Fruit fly (Drosophila melanogaster) whole organism, embryonic: ENCODE results near the gene lwr.

Experiments
- ATbp ChIP-seq: fragments of 200-800 bp; sonication (Bioruptor generic); optimal IDR thresholded peaks from 2 replicates; lab custom pipeline; 2017; ENCODE audit warnings: missing biosample characterization, mild to moderate bottlenecking, missing genetic modification characterization, missing genetic modification reagents
- CG12219 ChIP-seq: fragments of 200-800 bp; sonication (Bioruptor generic); optimal IDR thresholded peaks from 3 replicates; lab custom pipeline; 2018; ENCODE audit warnings: missing biosample characterization, mild to moderate bottlenecking, missing genetic modification characterization
- CG13287 ChIP-seq: fragments of 200-800 bp; sonication (Bioruptor generic); IDR thresholded peaks from 2 replicates; pipeline ENCODE4 v1.3.6; 2022; ENCODE audit warnings: missing biosample characterization, missing genetic modification characterization; ENCODE audit not compliant: partially characterized antibody
- CG14441 ChIP-seq: fragments of 200-800 bp; sonication (Bioruptor generic); IDR thresholded peaks from 2 replicates; pipeline ENCODE4 v1.3.6; 2022; ENCODE audit warnings: missing biosample characterization, missing genetic modification characterization
- CG1602 ChIP-seq: fragments of 200-800 bp; sonication (Bioruptor generic); optimal IDR thresholded peaks from 3 replicates; lab custom pipeline; 2016; ENCODE audit warnings: missing biosample characterization, missing genetic modification characterization
- CG18262 ChIP-seq: fragments of 200-800 bp; optimal IDR thresholded peaks from 3 replicates; lab custom pipeline; 2019; ENCODE audit warnings: missing biosample characterization, mild to moderate bottlenecking, missing genetic modification characterization, moderate library complexity
- CG2120 ChIP-seq: fragments of 200-800 bp; sonication (Bioruptor generic); optimal IDR thresholded peaks from 3 replicates; lab custom pipeline; 2016; ENCODE audit warnings: missing biosample characterization, missing genetic modification characterization
- CG2678 ChIP-seq: fragments of 200-800 bp; sonication (Bioruptor generic); optimal IDR thresholded peaks from 3 replicates; lab custom pipeline; 2019; ENCODE audit warnings: missing biosample characterization, mild to moderate bottlenecking, missing genetic modification characterization, moderate library complexity
- CG2712 ChIP-seq: fragments of 200-800 bp; optimal IDR thresholded peaks from 3 replicates; lab custom pipeline; 2019; ENCODE audit warnings: missing biosample characterization, mild to moderate bottlenecking, missing genetic modification characterization, moderate library complexity
- CG30403 ChIP-seq: fragments of 200-800 bp; sonication (Bioruptor generic); optimal IDR thresholded peaks from 3 replicates; lab custom pipeline; 2016; ENCODE audit warnings: missing biosample characterization, missing genetic modification characterization
- CG31388 ChIP-seq: fragments of 200-800 bp; sonication (Bioruptor generic); optimal IDR thresholded peaks from 2 replicates; lab custom pipeline; 2016; ENCODE audit warnings: missing biosample characterization, missing genetic modification characterization
- CG34224 ChIP-seq: fragments of 200-800 bp; sonication (Bioruptor generic); IDR thresholded peaks from 3 replicates; pipeline ENCODE4 v1.3.6; 2022; ENCODE audit warnings: missing biosample characterization, missing genetic modification characterization; ENCODE audit not compliant: partially characterized antibody
- CG3838 ChIP-seq: fragments of 200-800 bp; sonication (Bioruptor generic); optimal IDR thresholded peaks from 3 replicates; lab custom pipeline; 2016; ENCODE audit warnings: missing biosample characterization, missing genetic modification characterization
- CG3995 ChIP-seq: fragments of 200-800 bp; sonication (Bioruptor generic); optimal IDR thresholded peaks from 3 replicates; lab custom pipeline; 2016; ENCODE audit warnings: missing biosample characterization, missing genetic modification characterization
- CG4617 ChIP-seq: fragments of 200-800 bp; sonication (Bioruptor generic); optimal IDR thresholded peaks from 3 replicates; lab custom pipeline; 2016; ENCODE audit warnings: missing biosample characterization, missing genetic modification characterization, borderline replicate concordance
- CG6683 ChIP-seq: fragments of 200-800 bp; sonication (Bioruptor generic); optimal IDR thresholded peaks from 2 replicates; lab custom pipeline; 2017; ENCODE audit warnings: missing biosample characterization, mild to moderate bottlenecking, missing genetic modification characterization, missing genetic modification reagents
- CG8944 ChIP-seq: fragments of 200-800 bp; sonication (Bioruptor generic); optimal IDR thresholded peaks from 3 replicates; lab custom pipeline; 2016; ENCODE audit warnings: missing biosample characterization, missing genetic modification characterization
- CG9609 ChIP-seq: fragments of 200-800 bp; sonication (Bioruptor generic); optimal IDR thresholded peaks from 3 replicates; lab custom pipeline; 2016; ENCODE audit warnings: missing biosample characterization, missing genetic modification characterization
- D19B ChIP-seq: fragments of 200-800 bp; sonication (Bioruptor generic); optimal IDR thresholded peaks from 2 replicates; lab custom pipeline; 2017; ENCODE audit warnings: missing biosample characterization, mild to moderate bottlenecking, missing genetic modification characterization
- Dll ChIP-seq: fragments of 200-800 bp; sonication (Bioruptor generic); IDR thresholded peaks from 4 replicates; pipeline ENCODE4 v1.3.6; 2022; ENCODE audit warnings: missing biosample characterization, missing genetic modification characterization; ENCODE audit not compliant: partially characterized antibody
- Dp ChIP-seq: fragments of 200-800 bp; sonication (Bioruptor generic); optimal IDR thresholded peaks from 2 replicates; lab custom pipeline; 2018; ENCODE audit warnings: missing biosample characterization, mild to moderate bottlenecking, missing genetic modification characterization, moderate library complexity
- E2f2 ChIP-seq: fragments of 200-800 bp; sonication (Bioruptor generic); IDR thresholded peaks from 2 replicates; pipeline ENCODE4 v1.3.6; 2022; ENCODE audit warnings: missing biosample characterization, missing genetic modification characterization
- Eip74EF ChIP-seq, 2 experiments: fragments of 200-800 bp in 1 of 2; fragments of >200 bp in 1 of 2; sonication (Bioruptor generic) in 1 of 2; optimal IDR thresholded peaks; 2 replicates each; lab custom pipeline; 2017 to 2019; ENCODE audit warnings: missing biosample characterization in 2 of 2, missing genetic modification characterization in 2 of 2, mild to moderate bottlenecking in 1 of 2, moderate library complexity in 1 of 2
- GATAe ChIP-seq: fragments of 200-800 bp; sonication (Bioruptor generic); conservative IDR thresholded peaks from 2 replicates; pipeline ENCODE4 v1.3.6; 2022; ENCODE audit warnings: missing biosample characterization, missing genetic modification characterization
- Hand ChIP-seq: fragments of 200-800 bp; sonication (Bioruptor generic); optimal IDR thresholded peaks from 2 replicates; lab custom pipeline; 2017; ENCODE audit warnings: mild to moderate bottlenecking, missing biosample characterization, missing genetic modification reagents, missing genetic modification characterization
- Hmr ChIP-seq: fragments of 200-800 bp; sonication (Bioruptor generic); optimal IDR thresholded peaks from 3 replicates; lab custom pipeline; 2017; ENCODE audit warnings: mild to moderate bottlenecking, missing biosample characterization, missing genetic modification reagents, missing genetic modification characterization
- Hr51 ChIP-seq, 2 experiments: fragments of 200-800 bp; sonication (Bioruptor generic); optimal IDR thresholded peaks; 2 replicates in 1 of 2; 3 replicates in 1 of 2; lab custom pipeline; 2016 to 2018; ENCODE audit warnings: missing biosample characterization in 2 of 2, missing genetic modification characterization in 2 of 2, mild to moderate bottlenecking in 1 of 2, moderate library complexity in 1 of 2
- Hsf ChIP-seq: fragments of 200-800 bp; sonication (Bioruptor generic); optimal IDR thresholded peaks from 3 replicates; lab custom pipeline; 2016; ENCODE audit warnings: missing biosample characterization, missing genetic modification characterization
- MBD-R2 ChIP-seq: fragments of 200-800 bp; sonication (Bioruptor generic); IDR thresholded peaks from 2 replicates; pipeline ENCODE4 v1.3.6; 2022; ENCODE audit warnings: missing biosample characterization, missing genetic modification characterization
- MESR4 ChIP-seq: fragments of 200-800 bp; sonication (Bioruptor generic); optimal IDR thresholded peaks from 2 replicates; lab custom pipeline; 2018; ENCODE audit warnings: missing biosample characterization, mild to moderate bottlenecking, missing genetic modification characterization, moderate library complexity
- Med ChIP-seq: fragments of 200-800 bp; sonication (Bioruptor generic); peaks from one replicate; lab custom pipeline; 2016; ENCODE audit warnings: missing biosample characterization, missing genetic modification characterization, mild to moderate bottlenecking, inconsistent platforms, moderate library complexity
- Ravus ChIP-seq: fragments of 200-800 bp; sonication (Bioruptor generic); IDR thresholded peaks from 2 replicates; pipeline ENCODE4 v1.3.6; 2022; ENCODE audit warnings: missing biosample characterization, missing genetic modification characterization
- Sry-δ ChIP-seq: fragments of 200-800 bp; sonication (Bioruptor generic); optimal IDR thresholded peaks from 2 replicates; lab custom pipeline; 2016; ENCODE audit warnings: missing biosample characterization, missing genetic modification characterization
- Tbp ChIP-seq: fragments of >200 bp; optimal IDR thresholded peaks from 2 replicates; lab custom pipeline; 2018; ENCODE audit warnings: missing biosample characterization, missing genetic modification characterization
- abd-A ChIP-seq: fragments of 200-800 bp; sonication (Bioruptor generic); optimal IDR thresholded peaks from 3 replicates; lab custom pipeline; 2019; ENCODE audit warnings: missing biosample characterization, mild to moderate bottlenecking, missing genetic modification characterization, moderate library complexity
- ase ChIP-seq: fragments of 200-800 bp; sonication (Bioruptor generic); IDR thresholded peaks from 3 replicates; pipeline ENCODE4 v1.3.6; 2022; ENCODE audit warnings: missing biosample characterization, missing genetic modification characterization
- bowl ChIP-seq: fragments of 200-800 bp; sonication (Bioruptor generic); IDR thresholded peaks from 2 replicates; pipeline ENCODE4 v1.3.6; 2022; ENCODE audit warnings: missing biosample characterization, missing genetic modification characterization
- disco-r ChIP-seq: fragments of 200-800 bp; sonication (Bioruptor generic); optimal IDR thresholded peaks from 2 replicates; lab custom pipeline; 2016; ENCODE audit warnings: missing biosample characterization, missing genetic modification characterization
- exex ChIP-seq: fragments of 200-800 bp; sonication (Bioruptor generic); optimal IDR thresholded peaks from 4 replicates; lab custom pipeline; 2018; ENCODE audit warnings: missing biosample characterization, mild to moderate bottlenecking, missing genetic modification characterization, moderate library complexity
- lilli ChIP-seq: fragments of 200-800 bp; sonication (Bioruptor generic); optimal IDR thresholded peaks from 3 replicates; lab custom pipeline; 2016; ENCODE audit warnings: missing biosample characterization, missing genetic modification characterization
- lmd ChIP-seq: fragments of 200-800 bp; sonication (Bioruptor generic); IDR thresholded peaks from 2 replicates; pipeline ENCODE4 v1.3.6; 2022; ENCODE audit warnings: missing biosample characterization, missing genetic modification characterization
- p53 ChIP-seq: fragments of 200-800 bp; sonication (Bioruptor generic); optimal IDR thresholded peaks from 2 replicates; lab custom pipeline; 2016; ENCODE audit warnings: missing biosample characterization, missing genetic modification characterization
- phol ChIP-seq: fragments of 200-800 bp; sonication (Bioruptor generic); optimal IDR thresholded peaks from 3 replicates; lab custom pipeline; 2018; ENCODE audit warnings: missing biosample characterization, mild to moderate bottlenecking, missing genetic modification characterization, moderate library complexity
- prd ChIP-seq, 3 experiments: fragments of >200 bp in 2 of 3; fragments of 200-800 bp in 1 of 3; sonication (Bioruptor generic) in 1 of 3; optimal IDR thresholded peaks in 2 of 3; IDR thresholded peaks in 1 of 3; 2 replicates in 2 of 3; 3 replicates in 1 of 3; pipeline versions ENCODE4 v1.3.6 to Lab custom; 2017 to 2022; ENCODE audit warnings: missing biosample characterization in 1 of 3, missing genetic modification characterization in 1 of 3
- scrt ChIP-seq: fragments of 200-800 bp; sonication (Bioruptor generic); optimal IDR thresholded peaks from 2 replicates; lab custom pipeline; 2018; ENCODE audit warnings: missing biosample characterization, mild to moderate bottlenecking, missing genetic modification characterization, moderate library complexity
- trem ChIP-seq: fragments of 200-800 bp; optimal IDR thresholded peaks from 3 replicates; lab custom pipeline; 2019; ENCODE audit warnings: missing biosample characterization, mild to moderate bottlenecking, missing genetic modification characterization, moderate library complexity
- vnd ChIP-seq: fragments of 200-800 bp; sonication (Bioruptor generic); IDR thresholded peaks from 3 replicates; pipeline ENCODE4 v1.3.6; 2022; ENCODE audit warnings: missing biosample characterization, missing genetic modification characterization; ENCODE audit not compliant: partially characterized antibody
- wdn ChIP-seq: fragments of 200-800 bp; sonication (Bioruptor generic); IDR thresholded peaks from 2 replicates; pipeline ENCODE4 v1.3.6; 2022; ENCODE audit warnings: missing biosample characterization, missing genetic modification characterization
- zfh1 ChIP-seq: fragments of 200-800 bp; sonication (Bioruptor generic); IDR thresholded peaks from 3 replicates; pipeline ENCODE4 v1.3.6; 2022; ENCODE audit warnings: missing biosample characterization, missing genetic modification characterization

lwr gene

dm6 chr2L:542338-542967 lies at the start of gene lwr (continued):
- TF ChIP-seq zfh1 (no peak), wdn (GFP tag; lab: Robert Waterston, UW) (no peak), CG34224 (GFP tag; lab: Robert Waterston, UW) (peak; percentile 27; the same call in 2 of the 3 replicates), bowl (GFP tag; lab: Robert Waterston, UW) (no peak), CG2712 (tag; lab: Kevin White, UChicago) (peak; percentile 14), Med (GFP tag; lab: Kevin White, UChicago) (peak; percentile 59), CG18262 (tag; lab: Kevin White, UChicago) (no peak), lilli (GFP tag; lab: Kevin White, UChicago) (no peak), Hmr (GFP tag; lab: Kevin White, UChicago) (no peak), Tbp (GFP tag; lab: Kevin White, UChicago) (no peak), Hr51 (GFP tag; optimal IDR thresholded peaks at IDR 0.05; lab: Kevin White, UChicago) (no peak), ase (no peak), Hsf (GFP tag; lab: Kevin White, UChicago) (no peak), CG1602 (no peak), D19B (GFP tag; lab: Kevin White, UChicago) (no peak), Ravus (GFP tag; lab: Robert Waterston, UW) (no peak), CG9609 (GFP tag; lab: Kevin White, UChicago) (no peak), CG30403 (GFP tag; lab: Kevin White, UChicago) (no peak), MBD-R2 (GFP tag; lab: Robert Waterston, UW) (peak; percentile 62), disco-r (GFP tag; lab: Kevin White, UChicago) (no peak), Eip74EF (GFP tag; optimal IDR thresholded peaks at IDR 0.05; lab: Kevin White, UChicago) (no peak), Dll (peak; percentile 69; the same call in 3 of the 4 replicates), CG14441 (GFP tag; lab: Robert Waterston, UW) (no peak), CG2120 (peak; percentile 11), CG6683 (GFP tag; lab: Kevin White, UChicago) (no peak), CG2678 (no peak), CG13287 (GFP tag; lab: Robert Waterston, UW) (peak; percentile 73), exex (no peak), lmd (no peak), CG3838 (GFP tag; lab: Kevin White, UChicago) (no peak), CG3995 (GFP tag; lab: Kevin White, UChicago) (no peak), phol (tag; lab: Kevin White, UChicago) (peak; percentile 40), abd-A (no peak), Hand (GFP tag; lab: Kevin White, UChicago) (no peak), p53 (no peak), E2f2 (GFP tag; lab: Robert Waterston, UW) (peak; percentile 75), prd (optimal IDR thresholded peaks at IDR 0.05; lab: Kevin White, UChicago) (no peak), prd (GFP tag; IDR thresholded peaks at IDR 0.05; lab: Robert Waterston, UW) (no peak), vnd (0 out of 3 replicates have a peak, but pooled peaks have one; percentile 40), GATAe (GFP tag; lab: Robert Waterston, UW) (no peak), CG8944 (GFP tag; lab: Kevin White, UChicago) (no peak), CG12219 (GFP tag; lab: Kevin White, UChicago) (no peak), CG31388 (GFP tag; lab: Kevin White, UChicago) (no peak), trem (tag; lab: Kevin White, UChicago) (peak; percentile 48), Sry-δ (GFP tag; lab: Kevin White, UChicago) (peak; percentile 60), MESR4 (GFP tag; lab: Kevin White, UChicago) (peak; percentile 80), Dp (peak; percentile 67), scrt (GFP tag; lab: Kevin White, UChicago) (no peak), ATbp (GFP tag; lab: Kevin White, UChicago) (no peak), CG4617 (peak; percentile 90)
